Fruit fly (Drosophila melanogaster) whole organism, pupa: ENCODE measurements around the gene CG33271.

Experiments
- CG10348 ChIP-seq: fragments of 200-800 bp; sonication (Bioruptor generic); IDR thresholded peaks from 2 replicates; pipeline ENCODE4 v1.3.6; 2022; ENCODE audit warnings: missing biosample characterization, missing genetic modification characterization
- CG12605 ChIP-seq: fragments of 200-800 bp; sonication (Bioruptor generic); IDR thresholded peaks from 2 replicates; pipeline ENCODE4 v1.3.6; 2022; ENCODE audit warnings: missing biosample characterization, missing genetic modification characterization
- CG17806 ChIP-seq: fragments of 200-800 bp; sonication (Bioruptor generic); optimal IDR thresholded peaks from 2 replicates; lab custom pipeline; 2018; ENCODE audit warnings: missing biosample characterization, mild to moderate bottlenecking, missing genetic modification characterization, moderate library complexity
- CG32121 ChIP-seq: fragments of 200-800 bp; sonication (Bioruptor generic); IDR thresholded peaks from 2 replicates; pipeline ENCODE4 v1.3.6; 2022; ENCODE audit warnings: missing biosample characterization, missing genetic modification characterization
- EcR ChIP-seq: fragments of 200-800 bp; sonication (Bioruptor generic); optimal IDR thresholded peaks from 3 replicates; lab custom pipeline; 2019; ENCODE audit warnings: missing biosample characterization, missing genetic modification characterization, mild to moderate bottlenecking, moderate library complexity, missing genetic modification reagents
- fd96Ca ChIP-seq: fragments of 200-800 bp; sonication (Bioruptor generic); IDR thresholded peaks from 3 replicates; pipeline ENCODE4 v1.3.6; 2022; ENCODE audit warnings: missing biosample characterization, missing genetic modification characterization

DNA sequence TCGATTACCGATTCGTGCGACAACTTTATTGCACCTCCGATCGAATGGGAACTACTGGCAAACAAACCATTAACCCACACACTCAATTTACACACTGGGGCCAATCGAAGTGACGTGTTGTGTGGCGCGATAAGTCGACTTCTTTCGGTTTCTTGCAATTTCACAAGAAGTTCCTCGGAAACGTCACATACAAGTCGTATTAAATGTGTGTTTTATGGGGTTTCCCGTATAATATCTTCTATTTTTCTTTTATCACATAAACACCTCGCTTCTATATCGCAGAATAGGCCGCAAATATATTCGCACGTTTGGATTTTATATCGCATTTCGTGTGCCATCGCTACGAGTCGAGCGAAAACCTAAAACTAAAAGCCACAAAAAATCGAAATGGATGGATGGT is 47.6 kb downstream of the CG33271 start:
- TF ChIP-seq CG12605 (GFP tag; lab: Robert Waterston, UW) (no peak), CG10348 (no peak), CG17806 (tag; lab: Kevin White, UChicago) (no peak), EcR (GFP tag; lab: Kevin White, UChicago) (no peak), fd96Ca (GFP tag; lab: Robert Waterston, UW) (no peak), CG32121 (no peak)
